Fruit fly (Drosophila melanogaster) whole organism, wandering third instar larva: ENCODE results near the gene primo-1.
A peak's percentile ranks its signal among the peaks of the same experiment; 100 is the strongest.

ENCODE experiments used
- Abd-B ChIP-seq: fragments of >200 bp; optimal IDR thresholded peaks from 2 replicates; lab custom pipeline; 2017; ENCODE audit warnings: missing biosample characterization, missing genetic modification characterization
- CG9705 ChIP-seq: fragments of 200-800 bp; sonication (Bioruptor generic); optimal IDR thresholded peaks from 2 replicates; lab custom pipeline; 2018; ENCODE audit warnings: missing biosample characterization, mild to moderate bottlenecking, missing genetic modification characterization
- Dfd ChIP-seq: fragments of >200 bp; optimal IDR thresholded peaks from 2 replicates; lab custom pipeline; 2017; ENCODE audit warnings: missing biosample characterization, missing genetic modification characterization
- Dif ChIP-seq: fragments of 200-275, 200-300 bp; sonication (Bioruptor generic); optimal IDR thresholded peaks from 2 replicates; lab custom pipeline; 2018; ENCODE audit warnings: missing biosample characterization, missing genetic modification characterization; ENCODE audit not compliant: partially characterized antibody
- GATAd ChIP-seq: sonication (Bioruptor generic); optimal IDR thresholded peaks from 2 replicates; lab custom pipeline; 2016; ENCODE audit warnings: missing biosample characterization, missing genetic modification characterization
- HLH106 ChIP-seq: fragments of 200-800 bp; optimal IDR thresholded peaks from 3 replicates; lab custom pipeline; 2019; ENCODE audit warnings: missing biosample characterization, mild to moderate bottlenecking, missing genetic modification characterization, moderate library complexity
- Hnf4 ChIP-seq: fragments of 200-800 bp; sonication (Bioruptor generic); optimal IDR thresholded peaks from 2 replicates; lab custom pipeline; 2016; ENCODE audit warnings: missing biosample characterization, mild to moderate bottlenecking, missing genetic modification characterization
- Hr78 ChIP-seq: fragments of >200 bp; optimal IDR thresholded peaks from 2 replicates; lab custom pipeline; 2017; ENCODE audit warnings: missing biosample characterization, missing genetic modification characterization
- Hr83 ChIP-seq: fragments of 200-300 bp; sonication (Bioruptor generic); optimal IDR thresholded peaks from 2 replicates; lab custom pipeline; 2016; ENCODE audit warnings: missing biosample characterization, mild to moderate bottlenecking, missing genetic modification characterization, moderate library complexity; ENCODE audit not compliant: poor library complexity, severe bottlenecking
- Jra ChIP-seq: sonication (Bioruptor generic); optimal IDR thresholded peaks from 2 replicates; lab custom pipeline; 2016; ENCODE audit warnings: missing biosample characterization, missing genetic modification characterization
- Myc ChIP-seq: fragments of >200 bp; optimal IDR thresholded peaks from 2 replicates; lab custom pipeline; 2017
- N ChIP-seq: fragments of >200 bp; optimal IDR thresholded peaks from 2 replicates; lab custom pipeline; 2018; ENCODE audit warnings: missing biosample characterization, missing external identifiers, missing genetic modification characterization
- OdsH ChIP-seq: fragments of 200-800 bp; sonication (Bioruptor generic); optimal IDR thresholded peaks from 2 replicates; lab custom pipeline; 2016; ENCODE audit warnings: missing biosample characterization, mild to moderate bottlenecking, missing genetic modification characterization
- Sp1 ChIP-seq: fragments of 200-800 bp; sonication (Bioruptor generic); optimal IDR thresholded peaks from 3 replicates; lab custom pipeline; 2019; ENCODE audit warnings: missing biosample characterization, mild to moderate bottlenecking, missing genetic modification characterization, moderate library complexity
- Vsx2 ChIP-seq: fragments of 200-300, 225-300 bp; sonication (Bioruptor generic); optimal IDR thresholded peaks from 2 replicates; lab custom pipeline; 2018; ENCODE audit warnings: missing biosample characterization, missing genetic modification characterization; ENCODE audit not compliant: partially characterized antibody
- br ChIP-seq: fragments of 200-800 bp; sonication (Bioruptor generic); optimal IDR thresholded peaks from 2 replicates; lab custom pipeline; 2016; ENCODE audit warnings: missing biosample characterization, missing genetic modification characterization
- brk ChIP-seq: fragments of 200-800 bp; sonication (Bioruptor generic); optimal IDR thresholded peaks from 2 replicates; lab custom pipeline; 2016; ENCODE audit warnings: missing biosample characterization, mild to moderate bottlenecking, missing genetic modification characterization
- dl ChIP-seq, 2 experiments: fragments of 175-275, 200-275 bp in 1 of 2; fragments of 200-275 bp in 1 of 2; sonication (Bioruptor generic); optimal IDR thresholded peaks; lab custom pipeline; 2018; ENCODE audit warnings: mild to moderate bottlenecking in 2 of 2, missing biosample characterization in 2 of 2, missing genetic modification characterization in 2 of 2, moderate library complexity in 2 of 2; ENCODE audit not compliant: partially characterized antibody in 2 of 2, insufficient read depth in 1 of 2
- dmrt93B ChIP-seq: fragments of 200-800 bp; sonication (Bioruptor generic); optimal IDR thresholded peaks from 2 replicates; lab custom pipeline; 2018; ENCODE audit warnings: missing biosample characterization, mild to moderate bottlenecking, missing genetic modification characterization
- dsf ChIP-seq: sonication (Bioruptor generic); optimal IDR thresholded peaks from 2 replicates; lab custom pipeline; 2016; ENCODE audit warnings: missing biosample characterization, missing genetic modification characterization, borderline replicate concordance
- foxo ChIP-seq, 2 experiments: fragments of 200-800 bp; sonication (Bioruptor generic); optimal IDR thresholded peaks; 2 replicates in 1 of 2; 3 replicates in 1 of 2; lab custom pipeline; 2016 to 2017; ENCODE audit warnings: missing biosample characterization in 2 of 2, missing genetic modification characterization in 2 of 2
- fru ChIP-seq: fragments of 200-800 bp; sonication (Bioruptor generic); optimal IDR thresholded peaks from 3 replicates; lab custom pipeline; 2016; ENCODE audit warnings: missing biosample characterization, mild to moderate bottlenecking, missing genetic modification characterization
- h ChIP-seq: fragments of 200-800 bp; sonication (Bioruptor generic); optimal IDR thresholded peaks from 3 replicates; lab custom pipeline; 2016; ENCODE audit warnings: missing biosample characterization, mild to moderate bottlenecking, missing genetic modification characterization
- lola ChIP-seq: fragments of >200 bp; optimal IDR thresholded peaks from 2 replicates; lab custom pipeline; 2017; ENCODE audit warnings: missing biosample characterization, missing genetic modification characterization
- pan ChIP-seq: fragments of >200 bp; optimal IDR thresholded peaks from 2 replicates; lab custom pipeline; 2017
- psq ChIP-seq: fragments of 200-800 bp; sonication (Bioruptor generic); optimal IDR thresholded peaks from 3 replicates; lab custom pipeline; 2017; ENCODE audit warnings: missing biosample characterization, mild to moderate bottlenecking, missing genetic modification characterization, moderate library complexity
- rgr ChIP-seq: fragments of 200-800 bp; sonication (Bioruptor generic); optimal IDR thresholded peaks from 3 replicates; lab custom pipeline; 2016; ENCODE audit warnings: missing biosample characterization, mild to moderate bottlenecking, missing genetic modification characterization
- sage ChIP-seq: fragments of 200-800 bp; sonication (Bioruptor generic); optimal IDR thresholded peaks from 2 replicates; lab custom pipeline; 2016; ENCODE audit warnings: missing biosample characterization, mild to moderate bottlenecking, missing genetic modification characterization
- sv ChIP-seq: fragments of 200-800 bp; sonication (Bioruptor generic); optimal IDR thresholded peaks from 3 replicates; lab custom pipeline; 2016; ENCODE audit warnings: missing biosample characterization, missing genetic modification characterization
- usp ChIP-seq: fragments of >200 bp; optimal IDR thresholded peaks from 2 replicates; lab custom pipeline; 2017; ENCODE audit warnings: missing biosample characterization, missing genetic modification characterization

primo-1 gene

DNA sequence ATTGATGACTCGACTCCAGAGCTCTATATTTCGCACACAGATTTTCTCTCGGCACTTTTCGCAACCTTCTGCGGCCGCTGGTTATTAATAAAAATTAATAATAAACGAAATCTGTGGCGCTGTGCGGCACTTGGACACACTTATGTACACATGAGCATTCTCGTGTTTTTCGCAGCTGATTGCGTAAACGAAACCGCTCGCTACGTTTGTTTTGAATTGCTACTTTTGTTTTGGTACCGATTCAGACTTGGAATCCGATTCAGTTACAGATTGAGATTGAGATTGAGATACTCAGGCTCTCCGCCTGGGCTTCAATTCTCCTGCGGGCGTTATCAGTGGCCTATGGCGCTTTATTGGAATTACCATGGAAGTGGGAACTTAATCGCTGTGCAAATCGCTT, 25.7 kb downstream of the primo-1 start:
- no peak for TF ChIP-seq Vsx2 (GFP tag; lab: Kevin White, UChicago)
- TF ChIP-seq Dif (GFP tag; lab: Kevin White, UChicago) = no peak
- no peak for TF ChIP-seq Jra (GFP tag; lab: Kevin White, UChicago)
- no peak for TF ChIP-seq Myc (lab: Kevin White, UChicago)
- TF ChIP-seq rgr (GFP tag; lab: Kevin White, UChicago) = no peak
- TF ChIP-seq usp (GFP tag; lab: Kevin White, UChicago) = no peak
- TF ChIP-seq dsf (GFP tag; lab: Kevin White, UChicago) = no peak
- TF ChIP-seq dmrt93B = no peak
- TF ChIP-seq GATAd (GFP tag; lab: Kevin White, UChicago) = no peak
- TF ChIP-seq Hnf4 (GFP tag; lab: Kevin White, UChicago) = no peak
- TF ChIP-seq, all 38 proteins: peak for 0

DNA sequence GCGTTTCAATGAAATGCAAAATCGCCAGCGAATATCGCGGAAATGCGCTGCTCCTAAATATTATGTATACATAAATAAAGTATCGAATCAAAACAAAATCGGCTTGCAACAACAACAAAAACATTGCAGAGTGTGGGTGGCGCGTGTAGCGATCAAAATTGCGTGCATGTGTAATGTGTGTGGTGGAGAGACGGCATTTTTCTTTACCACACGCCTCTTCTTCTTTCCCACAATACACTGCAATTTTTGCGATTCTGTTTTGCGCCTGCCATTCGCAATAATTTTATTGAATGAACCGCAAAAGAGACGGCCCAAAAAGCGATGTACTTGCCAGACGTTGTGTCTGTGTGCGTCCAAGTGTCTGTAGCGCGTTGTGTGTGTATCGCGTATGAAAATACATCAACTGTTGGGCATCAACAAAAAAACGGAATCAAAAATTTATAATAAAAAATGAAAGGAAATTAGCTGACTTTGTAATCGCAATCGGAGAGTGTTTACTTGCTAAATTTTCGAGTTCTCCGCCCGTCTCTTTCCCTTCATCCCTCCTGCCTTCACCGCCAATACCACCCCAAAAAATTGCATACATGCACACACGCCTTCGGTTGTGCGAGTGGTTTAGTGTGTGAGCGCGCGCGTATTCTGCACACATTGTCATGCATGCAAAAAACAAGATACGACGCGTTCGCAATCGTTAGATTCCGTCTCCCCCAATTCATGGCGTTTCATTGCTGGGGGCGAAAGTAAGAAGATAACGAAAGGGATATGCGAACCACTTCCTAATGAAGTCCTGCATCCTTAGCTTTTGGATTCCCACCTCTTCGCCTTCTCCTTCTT, 26.8 kb downstream of the primo-1 start:
- peak; percentile 5 for TF ChIP-seq rgr (GFP tag; lab: Kevin White, UChicago)
- TF ChIP-seq fru = no peak
- peak in 1 of 2 experiments; percentile 14 for TF ChIP-seq foxo (GFP tag; optimal IDR thresholded peaks at IDR 0.05; lab: Kevin White, UChicago)
- TF ChIP-seq HLH106 = no peak
- TF ChIP-seq psq (GFP tag; lab: Kevin White, UChicago) = peak; percentile 99
- peak; percentile 25 for TF ChIP-seq OdsH (GFP tag; lab: Kevin White, UChicago)
- TF ChIP-seq h = peak; percentile 62
- TF ChIP-seq Vsx2 (GFP tag; lab: Kevin White, UChicago) = no peak
- TF ChIP-seq Hnf4 (GFP tag; lab: Kevin White, UChicago) = peak; percentile 32
- TF ChIP-seq Abd-B = peak; percentile 19
- no peak for TF ChIP-seq Jra (GFP tag; lab: Kevin White, UChicago)
- peak in 1 of 2 experiments; percentile 27 for TF ChIP-seq dl (GFP tag; optimal IDR thresholded peaks at IDR 0.05; lab: Kevin White, UChicago; ENCODE audit: insufficient read depth in 1 of 2, partially characterized antibody in 2 of 2)
- TF ChIP-seq Dif (GFP tag; lab: Kevin White, UChicago) = peak; percentile 9
- peak; percentile 58 for TF ChIP-seq N (GFP tag; lab: Kevin White, UChicago)

DNA sequence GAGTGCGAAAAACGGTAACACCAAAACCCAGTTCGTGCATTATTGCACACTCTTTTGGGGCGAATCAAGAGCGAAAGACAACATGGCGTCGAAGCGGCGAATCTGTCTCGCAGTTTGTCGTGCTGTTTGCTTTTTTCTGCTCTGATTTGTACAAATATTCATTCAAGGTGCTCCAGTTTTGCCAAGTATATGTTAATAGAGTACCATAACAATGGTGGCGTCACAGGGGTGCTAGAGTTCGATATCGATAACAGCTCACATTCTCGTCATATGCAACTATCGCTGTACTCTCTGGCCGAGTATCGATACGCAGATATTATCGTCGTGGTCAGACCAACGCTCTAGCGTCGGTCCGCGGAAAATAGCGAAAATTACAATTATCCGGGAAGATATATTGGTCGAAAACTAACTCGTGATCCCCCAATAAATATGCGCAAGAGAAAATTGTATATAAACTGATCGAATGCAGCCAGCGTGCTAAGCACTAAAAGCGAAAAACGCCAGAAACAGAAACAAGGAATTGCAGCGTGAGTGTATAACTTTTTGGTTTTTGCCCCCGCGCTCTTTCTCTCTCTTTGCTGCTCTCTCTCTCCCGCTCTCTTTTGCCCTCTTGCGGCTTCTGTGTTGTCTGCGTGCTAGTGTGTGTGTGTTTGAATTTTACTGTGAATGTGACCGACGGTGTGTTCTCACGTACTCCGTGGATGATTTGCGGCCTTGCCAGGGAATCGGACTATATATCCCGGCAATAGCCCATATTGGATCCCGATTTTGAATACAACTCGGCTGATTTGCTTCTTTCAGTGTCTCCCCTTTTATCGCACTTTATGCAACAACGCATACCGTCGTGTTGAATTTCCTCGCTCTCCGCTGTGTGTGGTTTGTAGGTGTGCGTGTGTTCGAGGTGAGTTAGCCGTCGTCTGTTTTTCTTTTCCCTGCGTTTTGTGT, 27.7 kb downstream of the primo-1 start, which contains the start of gene flfl:
Gene flfl, plus strand, starts transcription at position 298 of the 945 bp plus-strand sequence.
- no peak for TF ChIP-seq rgr (GFP tag; lab: Kevin White, UChicago)
- no peak for TF ChIP-seq Jra (GFP tag; lab: Kevin White, UChicago)
- TF ChIP-seq GATAd (GFP tag; lab: Kevin White, UChicago) = no peak
- TF ChIP-seq Myc (lab: Kevin White, UChicago) = peak; percentile 46
- TF ChIP-seq OdsH (GFP tag; lab: Kevin White, UChicago) = no peak
- TF ChIP-seq brk (GFP tag; lab: Kevin White, UChicago) = no peak
- no peak for TF ChIP-seq Abd-B
- TF ChIP-seq dl (GFP tag; optimal IDR thresholded peaks at IDR 0.05; lab: Kevin White, UChicago; ENCODE audit: insufficient read depth in 1 of 2, partially characterized antibody in 2 of 2) = peak; percentile 77 to 95
- TF ChIP-seq h = no peak
- TF ChIP-seq Dif (GFP tag; lab: Kevin White, UChicago) = peak; percentile 97
- no peak for TF ChIP-seq Sp1 (GFP tag; lab: Kevin White, UChicago)
- no peak for TF ChIP-seq dmrt93B
- peak; percentile 88 for TF ChIP-seq Vsx2 (GFP tag; lab: Kevin White, UChicago)
- TF ChIP-seq usp (GFP tag; lab: Kevin White, UChicago) = no peak
- peak; percentile 32 for TF ChIP-seq Hr83 (GFP tag; lab: Kevin White, UChicago)
- peak; percentile 34 for TF ChIP-seq N (GFP tag; lab: Kevin White, UChicago)
- TF ChIP-seq Dfd (GFP tag; lab: Kevin White, UChicago) = no peak
- no peak for TF ChIP-seq Hr78 (GFP tag; lab: Kevin White, UChicago)
- TF ChIP-seq CG9705 = peak; percentile 6
- peak; percentile 50 for TF ChIP-seq lola (GFP tag; lab: Kevin White, UChicago)
- no peak for TF ChIP-seq sage (GFP tag; lab: Kevin White, UChicago)
- TF ChIP-seq foxo (GFP tag; optimal IDR thresholded peaks at IDR 0.05; lab: Kevin White, UChicago) = peak; percentile 1
- no peak for TF ChIP-seq sv (GFP tag; lab: Kevin White, UChicago)
- TF ChIP-seq pan (lab: Kevin White, UChicago) = no peak
- no peak for TF ChIP-seq dsf (GFP tag; lab: Kevin White, UChicago)
- no peak for TF ChIP-seq br
- TF ChIP-seq HLH106 = peak; percentile 26
- no peak for TF ChIP-seq fru
